Worm (Caenorhabditis elegans): ENCODE data around the gene W02B12.11.

The W02B12.11 gene

DNA sequence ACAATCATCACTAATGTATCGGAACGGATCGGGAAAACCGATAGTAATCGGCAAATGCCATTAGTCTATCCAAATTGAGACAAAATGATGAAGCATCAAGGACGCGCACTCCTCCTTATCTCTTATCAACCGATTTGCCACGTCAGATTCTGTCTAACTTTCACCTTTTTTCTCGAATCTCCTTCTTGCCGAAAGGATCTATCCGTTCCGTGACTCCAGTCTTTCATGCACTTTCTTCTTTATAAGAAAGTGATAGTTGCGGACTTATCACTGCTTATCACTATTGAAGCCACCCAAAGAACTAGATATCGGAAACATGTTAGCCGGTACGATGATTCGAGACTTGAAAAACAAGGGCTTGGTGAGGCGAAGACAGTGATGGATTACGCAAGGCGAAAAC lies 28.3 kb downstream of the W02B12.11 start (continued):
- TF ChIP-seq athp-1 (tag; optimal IDR thresholded peaks at IDR 0.05), result no peak
- TF ChIP-seq attf-3 (GFP tag; conservative IDR thresholded peaks at IDR 0.05), result no peak

DNA sequence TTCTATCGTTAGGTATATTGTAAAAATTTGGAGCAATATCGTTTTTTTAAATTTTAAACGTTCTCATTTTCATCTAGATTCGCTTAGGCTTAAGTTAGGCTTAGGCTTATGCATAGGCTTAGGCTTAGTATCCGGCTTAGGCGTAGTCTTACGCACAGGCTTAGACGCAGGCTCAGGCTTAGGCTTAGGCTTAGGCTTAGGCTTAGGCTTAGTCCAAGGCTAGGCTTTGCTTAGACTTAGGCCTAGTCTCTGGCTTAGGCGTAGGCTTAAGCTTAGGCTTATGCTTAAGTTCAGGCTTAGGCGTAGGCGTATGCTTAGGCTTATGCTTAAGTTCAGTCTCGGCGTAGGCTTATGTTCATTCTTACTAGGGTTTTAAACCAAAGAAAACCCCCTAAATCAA lies 30.1 kb downstream of the W02B12.11 start:
- TF ChIP-seq let-526 (GFP tag; IDR thresholded peaks at IDR 0.05) (0 out of 2 replicates have a peak, but pooled peaks have one; percentile 21), nfya-1 (tag; optimal IDR thresholded peaks at IDR 0.05; ENCODE audit: borderline replicate concordance, insufficient read depth) (no peak), F22D6.2 (tag; optimal IDR thresholded peaks at IDR 0.05) (no peak), fkh-3 (tag; optimal IDR thresholded peaks at IDR 0.05) (no peak)

DNA sequence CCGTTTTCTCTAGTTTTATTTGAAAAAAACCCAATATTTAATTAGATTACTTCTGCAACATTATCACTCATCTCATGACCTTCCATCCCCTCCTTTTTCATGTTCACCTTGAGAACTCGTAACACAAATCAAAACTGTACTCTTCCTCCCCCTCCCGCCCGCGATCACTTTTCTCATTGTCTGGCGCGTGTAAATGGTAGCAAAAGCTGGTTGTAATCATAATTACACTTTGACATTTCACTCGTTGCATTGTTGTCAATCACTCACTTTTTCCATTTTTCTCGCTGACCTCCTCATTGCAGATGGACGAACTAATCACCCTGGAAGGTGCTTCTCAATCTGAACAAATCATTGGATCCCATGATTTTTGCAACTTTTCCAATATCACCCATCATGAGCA lies 36.7 kb downstream of the W02B12.11 start, which contains the start of gene npr-41:
TSS of gene npr-41 (plus strand) at position 301 of the 400 bp plus-strand sequence.
- TF ChIP-seq rec-8 (tag; optimal IDR thresholded peaks at IDR 0.05), result no peak
- TF ChIP-seq pha-4 (tag; optimal IDR thresholded peaks at IDR 0.05), result no peak
- no peak for TF ChIP-seq attf-5 (GFP tag; optimal IDR thresholded peaks at IDR 0.05)
- TF ChIP-seq unc-130 (GFP tag; optimal IDR thresholded peaks at IDR 0.05), result no peak
- TF ChIP-seq somi-1 (GFP tag; optimal IDR thresholded peaks at IDR 0.05), result no peak
- TF ChIP-seq bed-2 (GFP tag; IDR thresholded peaks at IDR 0.05), result no peak
- TF ChIP-seq Y53G8AR.9 (GFP tag; conservative IDR thresholded peaks at IDR 0.05), result no peak
- no peak for TF ChIP-seq tbx-9 (tag; optimal IDR thresholded peaks at IDR 0.05; ENCODE audit: borderline replicate concordance)
- no peak for TF ChIP-seq lin-35 (GFP tag; optimal IDR thresholded peaks at IDR 0.05)
- TF ChIP-seq repo-1 (tag; optimal IDR thresholded peaks at IDR 0.05), result no peak
- TF ChIP-seq tbp1 (GFP tag; optimal IDR thresholded peaks at IDR 0.05), result no peak
- no peak for TF ChIP-seq mes-4 (tag; optimal IDR thresholded peaks at IDR 0.05)
- no peak for TF ChIP-seq B0019.2 (GFP tag; conservative IDR thresholded peaks at IDR 0.05)
- no peak for TF ChIP-seq sptf-2 (GFP tag; optimal IDR thresholded peaks at IDR 0.05)
- no peak for TF ChIP-seq nhr-120 (GFP tag; IDR thresholded peaks at IDR 0.05)
- TF ChIP-seq tlf-1 (GFP tag; optimal IDR thresholded peaks at IDR 0.05), result no peak

ce11 chrII:11512921-11513320 lies 39.3 kb downstream of the W02B12.11 start:
- TF ChIP-seq ztf-26 (tag; optimal IDR thresholded peaks at IDR 0.05) (no peak), tbp1 (GFP tag; optimal IDR thresholded peaks at IDR 0.05) (no peak), F10E7.11 (tag; optimal IDR thresholded peaks at IDR 0.05) (no peak), hmg-1.2 (GFP tag; IDR thresholded peaks at IDR 0.05) (no peak), nhr-80 (tag; optimal IDR thresholded peaks at IDR 0.05) (no peak), bed-1 (GFP tag; IDR thresholded peaks at IDR 0.05) (no peak), D2030.7 (GFP tag; IDR thresholded peaks at IDR 0.05) (no peak), T26A5.8 (tag; optimal IDR thresholded peaks at IDR 0.05) (no peak), hlh-26 (GFP tag; conservative IDR thresholded peaks at IDR 0.05) (no peak), Y79H2A.3 (GFP tag; conservative IDR thresholded peaks at IDR 0.05) (no peak), zim-3 (tag; optimal IDR thresholded peaks at IDR 0.05) (no peak), lin-35 (GFP tag; optimal IDR thresholded peaks at IDR 0.05) (no peak), ZK185.1 (tag; optimal IDR thresholded peaks at IDR 0.05; ENCODE audit: poor library complexity, severe bottlenecking) (no peak)

- TF ChIP-seq nfyb-1 (GFP tag; IDR thresholded peaks at IDR 0.05) (no peak), rpc-1 (optimal IDR thresholded peaks at IDR 0.05) (no peak), rpc-1 (tag; optimal IDR thresholded peaks at IDR 0.05) (no peak), madf-6 (GFP tag; IDR thresholded peaks at IDR 0.05) (no peak), ztf-6 (GFP tag; IDR thresholded peaks at IDR 0.05) (no peak), sdz-38 (tag; optimal IDR thresholded peaks at IDR 0.05) (no peak), K12H6.12 (tag; optimal IDR thresholded peaks at IDR 0.05) (no peak), ceh-58 (GFP tag; IDR thresholded peaks at IDR 0.05) (no peak), nfya-2 (GFP tag; IDR thresholded peaks at IDR 0.05) (no peak), C17E4.6 (GFP tag; IDR thresholded peaks at IDR 0.05) (no peak), lin-26 (GFP tag; IDR thresholded peaks at IDR 0.05) (no peak), Y67H2A.10 (GFP tag; conservative IDR thresholded peaks at IDR 0.05) (no peak)
Observed at ce11 chrII:11514775-11515174, 41.1 kb downstream of the W02B12.11 start, which contains the start of gene srh-44. Gene srh-44 (plus strand): TSS chrII:11515075.
